Fruit fly (Drosophila melanogaster): Measurements from ENCODE around the gene Had1.
A peak's percentile ranks its signal among the peaks of the same experiment; 100 is the strongest.

Gene Had1

dm6 chrX:16279340-16279941 is 29.0 kb downstream of the Had1 start (continued):
- peak; percentile 75 for TF ChIP-seq CG13424 (tag; optimal IDR thresholded peaks at IDR 0.05)
- no peak for TF ChIP-seq CG4282 (GFP tag; optimal IDR thresholded peaks at IDR 0.05)
- peak; percentile 4 for TF ChIP-seq CG10565 (GFP tag; optimal IDR thresholded peaks at IDR 0.05)
- peak; percentile 94 for TF ChIP-seq CG10366 (GFP tag; IDR thresholded peaks at IDR 0.05)
- TF ChIP-seq CG18011 (GFP tag; optimal IDR thresholded peaks at IDR 0.05) = no peak
- peak; percentile 54 for TF ChIP-seq amos (GFP tag; IDR thresholded peaks at IDR 0.05; ENCODE audit: partially characterized antibody)
- peak; percentile 67 for TF ChIP-seq en (GFP tag; optimal IDR thresholded peaks at IDR 0.05)
- peak; percentile 8 for TF ChIP-seq pzg (GFP tag; optimal IDR thresholded peaks at IDR 0.05)
- no peak for TF ChIP-seq br (optimal IDR thresholded peaks at IDR 0.05)
- TF ChIP-seq tll (GFP tag; optimal IDR thresholded peaks at IDR 0.05) = no peak
- TF ChIP-seq fd3F (GFP tag; optimal IDR thresholded peaks at IDR 0.05) = peak; percentile 52
- TF ChIP-seq rib (GFP tag; IDR thresholded peaks at IDR 0.05) = peak; percentile 64
- peak; percentile 68 for TF ChIP-seq Dip3 (GFP tag; optimal IDR thresholded peaks at IDR 0.05)
- TF ChIP-seq CG6272 (GFP tag; IDR thresholded peaks at IDR 0.05) = peak; percentile 87
- no peak for TF ChIP-seq CG7928 (GFP tag; optimal IDR thresholded peaks at IDR 0.05)
- peak; percentile 57 for TF ChIP-seq Asciz (GFP tag; optimal IDR thresholded peaks at IDR 0.05)
- TF ChIP-seq ERR (GFP tag; optimal IDR thresholded peaks at IDR 0.05) = peak; percentile 86
- TF ChIP-seq Elba2 (GFP tag; optimal IDR thresholded peaks at IDR 0.05) = no peak
- peak; percentile 89 for TF ChIP-seq Mrtf (GFP tag; IDR thresholded peaks at IDR 0.05)
- peak; percentile 22 for TF ChIP-seq repo (GFP tag; optimal IDR thresholded peaks at IDR 0.05)
- peak; percentile 85 for TF ChIP-seq fd96Cb (tag; optimal IDR thresholded peaks at IDR 0.05)
- TF ChIP-seq CG7357 (GFP tag; IDR thresholded peaks at IDR 0.05) = peak; percentile 80
- no peak for TF ChIP-seq sqz (GFP tag; optimal IDR thresholded peaks at IDR 0.05)
- peak; percentile 88 for TF ChIP-seq B-H1 (GFP tag; IDR thresholded peaks at IDR 0.05)
- TF ChIP-seq CG17912 (GFP tag; optimal IDR thresholded peaks at IDR 0.05) = peak; percentile 10
- TF ChIP-seq zfh1 (GFP tag; IDR thresholded peaks at IDR 0.05) = peak; percentile 93
- peak; percentile 27 for TF ChIP-seq HmgZ (tag; optimal IDR thresholded peaks at IDR 0.05)
- peak; percentile 50 for TF ChIP-seq CG15514 (GFP tag; optimal IDR thresholded peaks at IDR 0.05)
- peak; percentile 62 for TF ChIP-seq CG10147 (GFP tag; optimal IDR thresholded peaks at IDR 0.05)
- peak; percentile 27 for TF ChIP-seq CG7987 (GFP tag; optimal IDR thresholded peaks at IDR 0.05)
- TF ChIP-seq btn (GFP tag; optimal IDR thresholded peaks at IDR 0.05) = peak; percentile 58
- TF ChIP-seq Dbx (GFP tag; IDR thresholded peaks at IDR 0.05) = peak; percentile 90
- TF ChIP-seq CoRest (tag; optimal IDR thresholded peaks at IDR 0.05) = peak; percentile 77
- TF ChIP-seq Antp (GFP tag; optimal IDR thresholded peaks at IDR 0.05) = peak; percentile 95
- peak; percentile 64 for TF ChIP-seq zen (tag; optimal IDR thresholded peaks at IDR 0.05)
- peak; percentile 59 for TF ChIP-seq CG17829 (tag; optimal IDR thresholded peaks at IDR 0.05)
- peak; percentile 66 for TF ChIP-seq sd (tag; optimal IDR thresholded peaks at IDR 0.05)
- TF ChIP-seq ewg (GFP tag; optimal IDR thresholded peaks at IDR 0.05) = peak; percentile 66
- TF ChIP-seq CG13624 (GFP tag; optimal IDR thresholded peaks at IDR 0.05) = peak; percentile 82
- peak; percentile 40 for TF ChIP-seq Ets97D (GFP tag; optimal IDR thresholded peaks at IDR 0.05)
- TF ChIP-seq so (GFP tag; IDR thresholded peaks at IDR 0.05) = peak; percentile 75
- TF ChIP-seq CG8478 (optimal IDR thresholded peaks at IDR 0.05) = no peak
- no peak for TF ChIP-seq exex (tag; optimal IDR thresholded peaks at IDR 0.05)
- TF ChIP-seq aop (GFP tag; IDR thresholded peaks at IDR 0.05) = no peak
- TF ChIP-seq CG6854 (GFP tag; optimal IDR thresholded peaks at IDR 0.05) = peak; percentile 32
- peak; percentile 69 for TF ChIP-seq CG30431 (GFP tag; optimal IDR thresholded peaks at IDR 0.05)
- TF ChIP-seq gfzf (GFP tag; optimal IDR thresholded peaks at IDR 0.05) = no peak
- no peak for TF ChIP-seq cg (GFP tag; optimal IDR thresholded peaks at IDR 0.05)
- TF ChIP-seq danr (GFP tag; IDR thresholded peaks at IDR 0.05) = peak; percentile 84
- TF ChIP-seq lov (optimal IDR thresholded peaks at IDR 0.05) = no peak
- TF ChIP-seq lov (GFP tag; IDR thresholded peaks at IDR 0.05) = peak; percentile 83; the same call in 2 of the 3 replicates

All from whole organism, embryonic.